Worm (Caenorhabditis elegans): ENCODE results near the gene rimb-1.

Gene rimb-1

ce11 chrIII:1819049-1819597, 31.0 kb downstream of the rimb-1 start (continued):
- TF ChIP-seq lin-13 (GFP tag; optimal IDR thresholded peaks at IDR 0.05) (peak; percentile 5), fos-1 (tag; optimal IDR thresholded peaks at IDR 0.05) (no peak), pax-3 (tag; optimal IDR thresholded peaks at IDR 0.05) (no peak), tlp-1 (tag; optimal IDR thresholded peaks at IDR 0.05) (no peak), irx-1 (tag; optimal IDR thresholded peaks at IDR 0.05) (no peak), nhr-28 (tag; optimal IDR thresholded peaks at IDR 0.05) (no peak), hlh-17 (GFP tag; optimal IDR thresholded peaks at IDR 0.05; ENCODE audit: borderline replicate concordance) (no peak), egl-13 (tag; optimal IDR thresholded peaks at IDR 0.05) (no peak), dsc-1 (tag; optimal IDR thresholded peaks at IDR 0.05) (peak; percentile 14), hpl-2 (GFP tag; optimal IDR thresholded peaks at IDR 0.05) (no peak), egl-27 (tag; optimal IDR thresholded peaks at IDR 0.05) (no peak), aha-1 (tag; optimal IDR thresholded peaks at IDR 0.05) (no peak), nhr-19 (GFP tag; conservative IDR thresholded peaks at IDR 0.05) (0 out of 2 replicates have a peak, but pooled peaks have one; percentile 5), sox-4 (tag; optimal IDR thresholded peaks at IDR 0.05) (no peak), nhr-90 (tag; optimal IDR thresholded peaks at IDR 0.05; ENCODE audit: poor library complexity) (no peak), alr-1 (tag; optimal IDR thresholded peaks at IDR 0.05; ENCODE audit: borderline replicate concordance) (no peak), grh-1 (GFP tag; IDR thresholded peaks at IDR 0.05) (no peak), nhr-77 (tag; optimal IDR thresholded peaks at IDR 0.05) (no peak), swsn-7 (tag; optimal IDR thresholded peaks at IDR 0.05) (peak; percentile 29), C04F5.9 (tag; optimal IDR thresholded peaks at IDR 0.05) (no peak), dpl-1 (GFP tag; optimal IDR thresholded peaks at IDR 0.05) (peak in 1 of 3 experiments; percentile 42), ces-1 (GFP tag; optimal IDR thresholded peaks at IDR 0.05) (no peak), mdl-1 (tag; optimal IDR thresholded peaks at IDR 0.05) (no peak), isw-1 (GFP tag; IDR thresholded peaks at IDR 0.05) (no peak), nhr-71 (tag; optimal IDR thresholded peaks at IDR 0.05) (peak; percentile 54), lin-14 (GFP tag; optimal IDR thresholded peaks at IDR 0.05) (peak; percentile 91), unc-130 (tag; optimal IDR thresholded peaks at IDR 0.05) (no peak), lin-15B (tag; optimal IDR thresholded peaks at IDR 0.05) (no peak), elt-3 (tag; optimal IDR thresholded peaks at IDR 0.05) (no peak), snpc-4 (tag; optimal IDR thresholded peaks at IDR 0.05) (no peak), tbx-2 (tag; optimal IDR thresholded peaks at IDR 0.05) (no peak), blmp-1 (tag; optimal IDR thresholded peaks at IDR 0.05) (peak; percentile 20), hlh-4 (tag; optimal IDR thresholded peaks at IDR 0.05) (no peak), F16B12.6 (tag; optimal IDR thresholded peaks at IDR 0.05) (no peak), Y116A8C.19 (tag; optimal IDR thresholded peaks at IDR 0.05; ENCODE audit: borderline replicate concordance) (no peak), ceh-8 (GFP tag; optimal IDR thresholded peaks at IDR 0.05) (no peak), nhr-20 (tag; optimal IDR thresholded peaks at IDR 0.05) (peak; percentile 3), lin-39 (tag; optimal IDR thresholded peaks at IDR 0.05) (no peak), xbp-1 (tag; optimal IDR thresholded peaks at IDR 0.05) (no peak), efl-1 (optimal IDR thresholded peaks at IDR 0.05) (peak; percentile 30 to 46), efl-1 (GFP tag; optimal IDR thresholded peaks at IDR 0.05 in 1 of 2) (peak in 1 of 2 experiments; percentile 2), ceh-90 (tag; optimal IDR thresholded peaks at IDR 0.05) (no peak), snu-23 (GFP tag; optimal IDR thresholded peaks at IDR 0.05) (peak; percentile 62), lir-3 (tag; optimal IDR thresholded peaks at IDR 0.05; ENCODE audit: poor library complexity) (no peak), sup-37 (GFP tag; optimal IDR thresholded peaks at IDR 0.05) (no peak), nhr-47 (tag; optimal IDR thresholded peaks at IDR 0.05) (peak; percentile 19), skn-1 (tag; optimal IDR thresholded peaks at IDR 0.05) (no peak), nhr-237 (tag; optimal IDR thresholded peaks at IDR 0.05) (no peak), unc-62 (GFP tag; optimal IDR thresholded peaks at IDR 0.05) (no peak), ceh-82 (tag; optimal IDR thresholded peaks at IDR 0.05) (peak in 1 of 3 experiments; percentile 33), unc-98 (GFP tag; IDR thresholded peaks at IDR 0.05) (no peak), ceh-63 (GFP tag; optimal IDR thresholded peaks at IDR 0.05) (no peak), mab-9 (GFP tag; IDR thresholded peaks at IDR 0.05) (no peak)

All from whole organism, L1 larva.